Fruit fly (Drosophila melanogaster) Kc167 (cell line): Measurements from ENCODE around the gene org-1.

Experiments
- Myc ChIP-seq: fragments of >200 bp; optimal IDR thresholded peaks from 2 replicates; lab custom pipeline; 2017; ENCODE audit warnings: missing external identifiers
- Sin3A ChIP-seq: fragments of >200 bp; optimal IDR thresholded peaks from 2 replicates; lab custom pipeline; 2018; ENCODE audit warnings: missing external identifiers

DNA sequence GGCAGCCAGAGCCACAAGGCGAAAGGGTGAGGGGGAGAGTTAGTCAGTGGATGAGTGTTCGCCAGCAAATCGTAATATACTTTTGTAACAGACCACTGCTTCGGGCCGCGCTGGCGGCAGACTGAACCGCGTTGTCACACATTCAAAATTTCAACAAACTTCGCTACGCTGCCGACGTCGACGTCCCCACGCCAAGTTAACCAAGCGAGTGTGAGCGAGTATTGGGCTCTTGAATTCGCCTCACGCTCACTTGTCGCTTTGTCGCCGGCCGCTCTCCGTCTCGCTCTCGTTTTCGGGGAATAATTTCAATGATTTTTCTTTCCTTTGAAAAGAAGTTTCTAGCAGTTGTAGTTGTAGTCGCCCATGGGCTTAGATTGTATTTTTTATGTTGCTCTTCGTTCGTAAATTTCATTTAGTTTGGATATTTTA lies 43.3 kb downstream of the org-1 start, which contains the start of gene lawc:
- TF ChIP-seq Sin3A (lab: Kevin White, UChicago) (no peak), Myc (no peak)
